Fruit fly (Drosophila melanogaster) S2 (cell line): Measurements from ENCODE around the gene CG10702.

ENCODE experiments used
- CG8478 ChIP-seq: fragments of >200 bp; optimal IDR thresholded peaks from 2 replicates; lab custom pipeline; 2018
- CTCF ChIP-seq, 2 experiments: fragments of >200 bp; optimal IDR thresholded peaks; 2 replicates each; lab custom pipeline; 2018

dm6 chr2L:19021278-19022220, 48.1 kb downstream of the CG10702 start:
- TF ChIP-seq CTCF (optimal IDR thresholded peaks at IDR 0.05; lab: Kevin White, UChicago): no peak
- no peak for TF ChIP-seq CG8478 (lab: Kevin White, UChicago)
